Worm (Caenorhabditis elegans): ENCODE results near the gene srh-31.
A peak's percentile ranks its signal among the peaks of the same experiment; 100 is the strongest.

The srh-31 gene

DNA sequence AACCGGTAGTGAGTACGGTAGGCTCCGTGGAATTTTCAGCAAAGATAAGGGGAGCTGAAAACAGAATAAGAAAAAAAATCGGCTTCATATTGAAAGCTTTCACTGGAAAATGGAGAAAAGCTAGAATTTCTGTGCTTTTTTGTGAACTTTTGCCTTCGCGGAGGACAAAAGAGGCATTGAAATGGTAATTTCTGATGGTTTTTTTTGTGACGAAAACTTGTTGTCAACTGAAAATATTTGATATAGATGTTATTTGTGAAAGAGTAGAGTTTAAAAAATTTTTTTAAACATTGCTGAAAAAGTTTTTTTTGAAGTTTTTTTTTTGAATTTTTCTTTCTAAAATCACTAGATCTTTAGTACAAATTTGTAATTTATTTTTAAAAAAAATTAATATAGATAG is 20.3 kb upstream of the srh-31 start, which contains the start of gene F59A1.18:
TSS of gene F59A1.18 (minus strand) at position 101 of the 400 bp plus-strand sequence.
- TF ChIP-seq mdl-1 (tag; optimal IDR thresholded peaks at IDR 0.05) (no peak), ceh-9 (tag; optimal IDR thresholded peaks at IDR 0.05) (no peak), nhr-11 (tag; optimal IDR thresholded peaks at IDR 0.05) (no peak), nfya-1 (tag; optimal IDR thresholded peaks at IDR 0.05; ENCODE audit: insufficient read depth) (no peak), ZK546.5 (tag; optimal IDR thresholded peaks at IDR 0.05) (no peak), nhr-28 (tag; optimal IDR thresholded peaks at IDR 0.05) (no peak), R02D3.7 (tag; optimal IDR thresholded peaks at IDR 0.05) (no peak), ztf-4 (tag; optimal IDR thresholded peaks at IDR 0.05) (no peak), nhr-76 (tag; optimal IDR thresholded peaks at IDR 0.05) (no peak), nhr-43 (tag; optimal IDR thresholded peaks at IDR 0.05; ENCODE audit: poor library complexity, severe bottlenecking) (no peak), fkh-10 (GFP tag; optimal IDR thresholded peaks at IDR 0.05) (no peak), nhr-237 (tag; optimal IDR thresholded peaks at IDR 0.05) (no peak), unc-39 (tag; optimal IDR thresholded peaks at IDR 0.05) (no peak)

DNA sequence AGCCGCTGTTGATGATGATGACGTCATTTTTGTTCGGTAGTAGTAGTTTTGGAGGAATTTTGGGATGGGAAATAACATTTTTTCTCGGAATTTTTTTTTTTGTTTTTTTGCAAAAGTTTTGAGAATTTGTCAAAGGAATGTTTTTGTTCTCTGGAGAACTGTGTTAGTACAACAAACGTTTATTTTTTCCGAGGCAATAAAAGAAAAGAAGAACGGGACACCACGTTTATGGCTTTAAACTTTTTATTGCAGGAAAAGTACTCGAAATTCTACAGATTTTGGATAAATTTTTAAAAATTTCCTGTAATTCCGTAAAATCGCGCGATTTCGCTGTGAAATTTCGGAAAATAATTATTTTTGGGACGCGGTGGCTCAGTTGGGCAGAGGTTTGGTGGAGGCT is 16.2 kb upstream of the srh-31 start, which contains the start of gene F59A1.13:
TSS of gene F59A1.13 (minus strand) at position 101 of the 400 bp plus-strand sequence.
- no peak for TF ChIP-seq tbx-2 (tag; optimal IDR thresholded peaks at IDR 0.05)

DNA sequence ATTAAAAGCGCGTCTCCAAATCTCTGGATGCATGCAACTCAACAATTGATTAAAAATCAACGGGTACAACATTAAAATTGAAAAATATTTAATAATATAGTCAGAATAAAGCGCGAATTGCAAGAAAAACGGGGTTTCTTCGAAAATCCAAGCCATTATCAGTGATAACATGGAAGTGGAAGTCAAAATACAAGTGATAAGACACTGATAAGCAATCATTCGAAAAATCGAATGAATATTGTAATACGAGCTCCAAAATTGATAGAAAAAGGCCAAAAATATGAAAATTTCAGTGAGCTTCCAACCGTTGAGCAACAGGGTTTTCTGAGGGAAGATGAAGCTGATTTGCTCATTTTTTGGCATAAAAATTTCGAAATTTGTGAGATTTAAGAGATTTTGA is 12.9 kb upstream of the srh-31 start:
- TF ChIP-seq aly-2 (tag; optimal IDR thresholded peaks at IDR 0.05) (no peak), elt-2 (tag; optimal IDR thresholded peaks at IDR 0.05) (peak; percentile 47)

- no peak for TF ChIP-seq daf-12 (tag; optimal IDR thresholded peaks at IDR 0.05)
- no peak for TF ChIP-seq snpc-4 (tag; optimal IDR thresholded peaks at IDR 0.05)
- no peak for TF ChIP-seq fkh-10 (GFP tag; optimal IDR thresholded peaks at IDR 0.05)
- no peak for TF ChIP-seq nhr-11 (tag; optimal IDR thresholded peaks at IDR 0.05)
- no peak for TF ChIP-seq fkh-2 (tag; optimal IDR thresholded peaks at IDR 0.05)
- no peak for TF ChIP-seq unc-39 (tag; optimal IDR thresholded peaks at IDR 0.05)
- TF ChIP-seq ama-1 (optimal IDR thresholded peaks at IDR 0.05), result no peak
- no peak for TF ChIP-seq unc-62 (GFP tag; optimal IDR thresholded peaks at IDR 0.05)
- no peak for TF ChIP-seq nhr-12 (tag; optimal IDR thresholded peaks at IDR 0.05)
- no peak for TF ChIP-seq elt-1 (tag; optimal IDR thresholded peaks at IDR 0.05)
- no peak for TF ChIP-seq ZK546.5 (tag; optimal IDR thresholded peaks at IDR 0.05)
- TF ChIP-seq lsy-12 (tag; optimal IDR thresholded peaks at IDR 0.05), result no peak
- no peak for TF ChIP-seq elt-3 (tag; optimal IDR thresholded peaks at IDR 0.05)
- TF ChIP-seq ceh-9 (tag; optimal IDR thresholded peaks at IDR 0.05), result no peak
- TF ChIP-seq ceh-82 (tag; optimal IDR thresholded peaks at IDR 0.05), result no peak
- no peak for TF ChIP-seq mdl-1 (tag; optimal IDR thresholded peaks at IDR 0.05)
- TF ChIP-seq lin-15B (tag; optimal IDR thresholded peaks at IDR 0.05), result no peak
- no peak for TF ChIP-seq jun-1 (tag; optimal IDR thresholded peaks at IDR 0.05)
Measured at ce11 chrV:17695802-17696201, 11.3 kb upstream of the srh-31 start, which contains the start of gene Y26G10.1. Y26G10.1 (minus strand) TSS chrV:17695902.

- no peak for TF ChIP-seq nfya-1 (tag; optimal IDR thresholded peaks at IDR 0.05; ENCODE audit: insufficient read depth)
Measured at ce11 chrV:17696753-17697152, 10.4 kb upstream of the srh-31 start, which contains the start of gene spp-29. spp-29 (minus strand) TSS chrV:17696853.

ce11 chrV:17699097-17699496 is 8.0 kb upstream of the srh-31 start, which contains the start of gene Y26G10.4:
Y26G10.4 (minus strand) TSS chrV:17699197.
- no peak for TF ChIP-seq fkh-10 (GFP tag; optimal IDR thresholded peaks at IDR 0.05)
- no peak for TF ChIP-seq eor-1 (tag; optimal IDR thresholded peaks at IDR 0.05)
- TF ChIP-seq nhr-76 (tag; optimal IDR thresholded peaks at IDR 0.05), result no peak
- no peak for TF ChIP-seq ceh-9 (tag; optimal IDR thresholded peaks at IDR 0.05)
- no peak for TF ChIP-seq nhr-11 (tag; optimal IDR thresholded peaks at IDR 0.05)
- TF ChIP-seq elt-2 (tag; optimal IDR thresholded peaks at IDR 0.05), result no peak
- no peak for TF ChIP-seq nhr-12 (tag; optimal IDR thresholded peaks at IDR 0.05)
- TF ChIP-seq pha-4 (tag; optimal IDR thresholded peaks at IDR 0.05), result no peak
- no peak for TF ChIP-seq nhr-43 (tag; optimal IDR thresholded peaks at IDR 0.05; ENCODE audit: poor library complexity, severe bottlenecking)
- no peak for TF ChIP-seq snpc-4 (tag; optimal IDR thresholded peaks at IDR 0.05)
- no peak for TF ChIP-seq lin-39 (tag; optimal IDR thresholded peaks at IDR 0.05)
